Fruit fly (Drosophila melanogaster): ENCODE results near the gene Vinc.

- TF ChIP-seq psq (optimal IDR thresholded peaks at IDR 0.05), result no peak
- TF ChIP-seq h (optimal IDR thresholded peaks at IDR 0.05), result no peak
- no peak for TF ChIP-seq ttk (optimal IDR thresholded peaks at IDR 0.05)
- no peak for TF ChIP-seq Myc (optimal IDR thresholded peaks at IDR 0.05)
These were observed 20.5 kb upstream of the Vinc start for dm6 chrX:2242897-2243296.
